Worm (Caenorhabditis elegans) whole organism, L4 larva: ENCODE results near the gene Y46G5A.47.
A peak's percentile ranks its signal among the peaks of the same experiment; 100 is the strongest.

Source experiments
- F10B5.3 ChIP-seq: sonication (generic microtip); optimal IDR thresholded peaks from 2 replicates; lab custom pipeline; 2016; ENCODE audit warnings: mild to moderate bottlenecking, missing genetic modification characterization, missing compliant biosample characterization
- F44E2.7 ChIP-seq: fragments of 200-800 bp; sonication (Bioruptor generic); IDR thresholded peaks from 2 replicates; pipeline ENCODE4 v2.1.2; 2022; ENCODE audit warnings: missing genetic modification characterization, missing compliant biosample characterization
- R02D3.7 ChIP-seq: fragments of 150-350 bp; sonication (generic microtip); optimal IDR thresholded peaks from 3 replicates; lab custom pipeline; 2014; ENCODE audit warnings: missing biosample characterization, missing genetic modification characterization
- T26A8.4 ChIP-seq: fragments of 200-800 bp; sonication (Bioruptor generic); IDR thresholded peaks from 2 replicates; pipeline ENCODE4 v1.3.6; 2022; ENCODE audit warnings: missing genetic modification characterization, missing compliant biosample characterization
- Y48G9A.11 ChIP-seq: fragments of 200-800 bp; sonication (Bioruptor generic); IDR thresholded peaks from 2 replicates; pipeline ENCODE4 v1.3.6; 2022; ENCODE audit warnings: missing genetic modification reagents, missing genetic modification characterization, missing compliant biosample characterization
- Y5F2A.4 ChIP-seq: fragments of 200-800 bp; sonication (Bioruptor generic); optimal IDR thresholded peaks from 2 replicates; lab custom pipeline; 2018; ENCODE audit warnings: mild to moderate bottlenecking, missing genetic modification characterization, missing compliant biosample characterization
- ZK337.2 ChIP-seq: fragments of 200-800 bp; sonication (Bioruptor generic); IDR thresholded peaks from 2 replicates; pipeline ENCODE4 v1.3.6; 2022; ENCODE audit warnings: missing genetic modification reagents, missing genetic modification characterization, missing compliant biosample characterization
- ama-1 ChIP-seq: fragments of 150-350 bp; optimal IDR thresholded peaks from 2 replicates; lab custom pipeline; 2014; ENCODE audit warnings: inconsistent platforms, mixed read lengths
- arid-1 ChIP-seq: fragments of 200-800 bp; sonication (Bioruptor generic); conservative IDR thresholded peaks from 2 replicates; pipeline ENCODE4 v1.3.6; 2022; ENCODE audit warnings: missing genetic modification reagents, missing genetic modification characterization, missing compliant biosample characterization
- ceh-20 ChIP-seq: fragments of 200-800 bp; sonication (Bioruptor generic); IDR thresholded peaks from 2 replicates; pipeline ENCODE4 v1.3.6; 2022; ENCODE audit warnings: missing genetic modification reagents, missing genetic modification characterization, missing compliant biosample characterization
- ceh-28 ChIP-seq: fragments of 150-350 bp; optimal IDR thresholded peaks from 2 replicates; lab custom pipeline; 2014; ENCODE audit warnings: missing biosample characterization, missing genetic modification reagents, missing genetic modification characterization
- ceh-44 ChIP-seq: fragments of 200-800 bp; sonication (Bioruptor generic); IDR thresholded peaks from 2 replicates; pipeline ENCODE4 v1.3.6; 2022; ENCODE audit warnings: missing genetic modification reagents, missing genetic modification characterization, missing compliant biosample characterization
- ceh-62 ChIP-seq: sonication (generic microtip); optimal IDR thresholded peaks from 2 replicates; lab custom pipeline; 2017; ENCODE audit warnings: missing biosample characterization, missing genetic modification characterization
- ceh-82 ChIP-seq: sonication (generic microtip); optimal IDR thresholded peaks from 2 replicates; lab custom pipeline; 2017; ENCODE audit warnings: missing biosample characterization, missing genetic modification characterization
- ctbp-1 ChIP-seq: fragments of 200-800 bp; sonication (Bioruptor generic); IDR thresholded peaks from 2 replicates; pipeline ENCODE4 v1.3.6; 2022; ENCODE audit warnings: missing genetic modification reagents, missing genetic modification characterization, missing compliant biosample characterization
- daf-16 ChIP-seq, 3 experiments: sonication (generic microtip); optimal IDR thresholded peaks; 2 replicates each; lab custom pipeline; 2016 to 2017; ENCODE audit warnings: missing genetic modification characterization in 3 of 3, missing genetic modification reagents in 3 of 3, mild to moderate bottlenecking in 2 of 3, missing compliant biosample characterization in 2 of 3, missing biosample characterization in 1 of 3, moderate library complexity in 1 of 3
- daf-19 ChIP-seq: fragments of 200-800 bp; sonication (Bioruptor generic); conservative IDR thresholded peaks from 2 replicates; pipeline ENCODE4 v1.3.6; 2022; ENCODE audit warnings: missing genetic modification characterization, missing compliant biosample characterization
- daf-8 ChIP-seq: fragments of 200-800 bp; sonication (Bioruptor generic); IDR thresholded peaks from 2 replicates; pipeline ENCODE4 v1.3.6; 2022; ENCODE audit warnings: missing genetic modification characterization, missing compliant biosample characterization
- dmd-6 ChIP-seq: fragments of 200-800 bp; sonication (Bioruptor generic); IDR thresholded peaks from 2 replicates; pipeline ENCODE4 v1.3.6; 2022; ENCODE audit warnings: missing genetic modification reagents, missing genetic modification characterization, missing compliant biosample characterization
- dmd-9 ChIP-seq: fragments of 200-800 bp; sonication (Bioruptor generic); IDR thresholded peaks from 2 replicates; pipeline ENCODE4 v1.3.6; 2022; ENCODE audit warnings: missing genetic modification reagents, missing genetic modification characterization, missing compliant biosample characterization
- duxl-1 ChIP-seq: sonication (generic microtip); optimal IDR thresholded peaks from 2 replicates; lab custom pipeline; 2016; ENCODE audit warnings: mild to moderate bottlenecking, missing genetic modification characterization, moderate library complexity, missing compliant biosample characterization; ENCODE audit not compliant: poor library complexity
- egl-27 ChIP-seq: sonication (generic microtip); optimal IDR thresholded peaks from 3 replicates; lab custom pipeline; 2017; ENCODE audit warnings: missing biosample characterization, missing genetic modification reagents, missing genetic modification characterization
- egl-43 ChIP-seq: fragments of 200-800 bp; sonication (Bioruptor generic); IDR thresholded peaks from 2 replicates; pipeline ENCODE4 v1.3.6; 2022; ENCODE audit warnings: missing genetic modification reagents, missing genetic modification characterization, missing compliant biosample characterization
- hlh-11 ChIP-seq: fragments of 200-800 bp; sonication (Bioruptor generic); optimal IDR thresholded peaks from 2 replicates; lab custom pipeline; 2018; ENCODE audit warnings: mild to moderate bottlenecking, missing genetic modification characterization, missing compliant biosample characterization
- jun-1 ChIP-seq: fragments of 150-350 bp; optimal IDR thresholded peaks from 2 replicates; lab custom pipeline; 2014; ENCODE audit warnings: missing biosample characterization, missing genetic modification reagents, missing genetic modification characterization
- lim-7 ChIP-seq: fragments of 200-800 bp; sonication (Bioruptor generic); IDR thresholded peaks from 2 replicates; pipeline ENCODE4 v1.3.6; 2022; ENCODE audit warnings: missing genetic modification characterization, missing compliant biosample characterization
- lin-29 ChIP-seq: fragments of 200-800 bp; sonication (Bioruptor generic); IDR thresholded peaks from 2 replicates; pipeline ENCODE4 v1.3.6; 2022; ENCODE audit warnings: missing genetic modification reagents, missing genetic modification characterization, missing compliant biosample characterization
- lin-38 ChIP-seq: fragments of 200-800 bp; sonication (Bioruptor generic); IDR thresholded peaks from 2 replicates; pipeline ENCODE4 v1.3.6; 2022; ENCODE audit warnings: missing genetic modification reagents, missing genetic modification characterization, missing compliant biosample characterization
- lin-39 ChIP-seq: fragments of 150-350 bp; optimal IDR thresholded peaks from 2 replicates; lab custom pipeline; 2014; ENCODE audit warnings: missing biosample characterization, missing genetic modification reagents, missing genetic modification characterization
- lir-3 ChIP-seq: sonication (generic microtip); optimal IDR thresholded peaks from 2 replicates; lab custom pipeline; 2016; ENCODE audit warnings: mild to moderate bottlenecking, missing genetic modification characterization, missing compliant biosample characterization
- lsy-2 ChIP-seq, 2 experiments: fragments of 150-350 bp in 1 of 2; sonication (generic microtip) in 1 of 2; optimal IDR thresholded peaks; 2 replicates each; lab custom pipeline; 2014 to 2017; ENCODE audit warnings: missing biosample characterization in 2 of 2, missing genetic modification characterization in 2 of 2
- madf-9 ChIP-seq: fragments of 200-800 bp; sonication (Bioruptor generic); conservative IDR thresholded peaks from 2 replicates; pipeline ENCODE4 v1.3.6; 2022; ENCODE audit warnings: missing genetic modification reagents, missing genetic modification characterization, missing compliant biosample characterization
- mdl-1 ChIP-seq, 2 experiments: fragments of 150-350 bp in 1 of 2; sonication (generic microtip) in 1 of 2; optimal IDR thresholded peaks; 2 replicates each; lab custom pipeline; 2014 to 2017; ENCODE audit warnings: missing biosample characterization in 2 of 2, missing genetic modification characterization in 2 of 2
- mdt-29 ChIP-seq: fragments of 200-800 bp; sonication (Bioruptor generic); IDR thresholded peaks from 2 replicates; pipeline ENCODE4 v1.3.6; 2022; ENCODE audit warnings: missing genetic modification reagents, missing genetic modification characterization, missing compliant biosample characterization
- nhr-102 ChIP-seq: sonication (generic microtip); optimal IDR thresholded peaks from 2 replicates; lab custom pipeline; 2016; ENCODE audit warnings: mild to moderate bottlenecking, missing genetic modification characterization, moderate library complexity, missing compliant biosample characterization
- nhr-237 ChIP-seq: sonication (generic microtip); optimal IDR thresholded peaks from 2 replicates; lab custom pipeline; 2017; ENCODE audit warnings: missing biosample characterization, missing genetic modification characterization
- nhr-28 ChIP-seq: fragments of 150-350 bp; optimal IDR thresholded peaks from 2 replicates; lab custom pipeline; 2014; ENCODE audit warnings: missing biosample characterization, missing genetic modification characterization
- pqm-1 ChIP-seq: sonication (generic microtip); optimal IDR thresholded peaks from 2 replicates; lab custom pipeline; 2017; ENCODE audit warnings: missing biosample characterization, missing genetic modification characterization
- rbr-2 ChIP-seq: sonication (generic microtip); optimal IDR thresholded peaks from 2 replicates; lab custom pipeline; 2016; ENCODE audit warnings: missing genotype, missing genetic modification characterization, missing compliant biosample characterization
- set-16 ChIP-seq: fragments of 200-800 bp; sonication (Bioruptor generic); IDR thresholded peaks from 2 replicates; pipeline ENCODE4 v1.3.6; 2022; ENCODE audit warnings: missing genetic modification reagents, missing genetic modification characterization, missing compliant biosample characterization
- snpc-1.2 ChIP-seq: fragments of 200-800 bp; sonication (Bioruptor generic); IDR thresholded peaks from 2 replicates; pipeline ENCODE4 v1.3.6; 2022; ENCODE audit warnings: missing genetic modification reagents, missing genetic modification characterization, missing compliant biosample characterization
- snpc-4 ChIP-seq: fragments of 150-350 bp; optimal IDR thresholded peaks from 2 replicates; lab custom pipeline; 2014; ENCODE audit warnings: missing biosample characterization, missing genetic modification characterization
- spr-3 ChIP-seq: fragments of 200-800 bp; sonication (Bioruptor generic); optimal IDR thresholded peaks from 2 replicates; lab custom pipeline; 2018; ENCODE audit warnings: mild to moderate bottlenecking, missing genetic modification characterization, missing compliant biosample characterization
- unc-130 ChIP-seq: sonication (generic microtip); optimal IDR thresholded peaks from 2 replicates; lab custom pipeline; 2016; ENCODE audit warnings: missing genetic modification reagents, missing genetic modification characterization, missing compliant biosample characterization
- unc-39 ChIP-seq: sonication (generic microtip); optimal IDR thresholded peaks from 2 replicates; lab custom pipeline; 2017; ENCODE audit warnings: missing biosample characterization, missing genetic modification characterization
- vab-7 ChIP-seq: fragments of 200-800 bp; sonication (Bioruptor generic); IDR thresholded peaks from 2 replicates; pipeline ENCODE4 v1.3.6; 2022; ENCODE audit warnings: missing genetic modification reagents, missing genetic modification characterization, missing compliant biosample characterization
- zfp-2 ChIP-seq: sonication (generic microtip); optimal IDR thresholded peaks from 2 replicates; lab custom pipeline; 2016; ENCODE audit warnings: mild to moderate bottlenecking, missing genetic modification characterization, missing compliant biosample characterization
- zfp-3 ChIP-seq: fragments of 200-800 bp; sonication (Bioruptor generic); conservative IDR thresholded peaks from 2 replicates; pipeline ENCODE4 v1.3.6; 2022; ENCODE audit warnings: missing genetic modification reagents, missing genetic modification characterization, missing compliant biosample characterization
- zip-11 ChIP-seq: fragments of 200-800 bp; sonication (Bioruptor generic); IDR thresholded peaks from 2 replicates; pipeline ENCODE4 v1.3.6; 2022; ENCODE audit warnings: missing genetic modification characterization, missing compliant biosample characterization
- zip-2 ChIP-seq: fragments of 150-350 bp; optimal IDR thresholded peaks from 2 replicates; lab custom pipeline; 2014; ENCODE audit warnings: missing biosample characterization, missing genetic modification characterization
- ztf-11 ChIP-seq: fragments of 150-350 bp; optimal IDR thresholded peaks from 2 replicates; lab custom pipeline; 2014; ENCODE audit warnings: missing biosample characterization, missing genetic modification characterization
- ztf-7 ChIP-seq: fragments of 150-350 bp; optimal IDR thresholded peaks from 2 replicates; lab custom pipeline; 2014; ENCODE audit warnings: missing biosample characterization, missing genetic modification characterization

The Y46G5A.47 gene

DNA sequence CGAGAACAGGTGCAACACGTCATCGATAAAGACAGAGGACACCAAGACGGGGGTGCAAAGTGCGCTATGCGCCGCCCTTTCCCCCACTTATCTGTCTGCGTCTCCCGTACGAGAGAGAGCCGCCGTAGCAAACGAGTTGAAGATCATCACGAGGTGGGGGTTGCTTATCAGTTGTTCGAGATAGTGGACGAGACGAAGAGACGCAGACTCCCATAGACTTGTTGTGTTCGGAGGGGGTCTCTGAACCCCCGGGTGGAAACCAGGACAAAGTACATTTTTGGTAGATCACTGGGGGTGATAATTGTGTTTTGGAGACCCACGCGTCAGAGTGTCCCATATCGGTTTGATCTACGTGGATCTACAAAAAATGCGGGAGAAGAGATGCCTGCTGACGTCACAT lies 6.3 kb downstream of the Y46G5A.47 start (continued):
- peak; percentile 11; the same call in 1 of the 2 replicates for TF ChIP-seq dmd-9 (GFP tag; lab: Robert Waterston, UW)
- no peak for TF ChIP-seq zip-11 (GFP tag; lab: Robert Waterston, UW)
- TF ChIP-seq duxl-1 = peak; percentile 46
- TF ChIP-seq ZK337.2 = no peak
- TF ChIP-seq lir-3 (tag; lab: Kevin White, UChicago) = no peak
- peak; percentile 91 for TF ChIP-seq nhr-102 (tag; lab: Kevin White, UChicago)
- peak; percentile 33 to 76 for TF ChIP-seq lsy-2 (tag; optimal IDR thresholded peaks at IDR 0.05; lab: Kevin White, UChicago)
- peak; percentile 94 for TF ChIP-seq nhr-28 (tag; lab: Kevin White, UChicago)
- TF ChIP-seq vab-7 (GFP tag; lab: Robert Waterston, UW) = no peak
- no peak for TF ChIP-seq egl-27 (tag; lab: Kevin White, UChicago)
- no peak for TF ChIP-seq nhr-237 (tag; lab: Kevin White, UChicago)
- no peak for TF ChIP-seq ceh-82 (tag; lab: Kevin White, UChicago)
- peak; percentile 31; the same call in 1 of the 2 replicates for TF ChIP-seq ctbp-1 (GFP tag; lab: Robert Waterston, UW)
- no peak for TF ChIP-seq lin-39
- no peak for TF ChIP-seq snpc-4 (tag; lab: Kevin White, UChicago)
- peak; percentile 58 for TF ChIP-seq rbr-2
- no peak for TF ChIP-seq unc-39 (tag; lab: Kevin White, UChicago)
- TF ChIP-seq F10B5.3 = no peak
- TF ChIP-seq ceh-44 (GFP tag; lab: Robert Waterston, UW) = no peak
- peak; percentile 80 for TF ChIP-seq spr-3
- TF ChIP-seq zfp-2 (tag; lab: Kevin White, UChicago) = no peak
- TF ChIP-seq Y5F2A.4 = no peak
- TF ChIP-seq ama-1 = no peak
- peak; percentile 66 to 92 for TF ChIP-seq daf-16 (GFP tag; optimal IDR thresholded peaks at IDR 0.05; lab: Kevin White, UChicago)
- peak; percentile 89 for TF ChIP-seq daf-16 (tag; optimal IDR thresholded peaks at IDR 0.05; lab: Kevin White, UChicago)
- TF ChIP-seq set-16 (GFP tag; lab: Robert Waterston, UW) = peak; percentile 89
- TF ChIP-seq pqm-1 (tag; lab: Kevin White, UChicago) = peak; percentile 16
- TF ChIP-seq lin-29 (GFP tag; lab: Robert Waterston, UW) = no peak
- TF ChIP-seq jun-1 (tag; lab: Kevin White, UChicago) = peak; percentile 56
- TF ChIP-seq Y48G9A.11 (GFP tag; lab: Robert Waterston, UW) = no peak
- TF ChIP-seq ceh-28 (tag; lab: Kevin White, UChicago) = no peak
- TF ChIP-seq mdl-1 (tag; optimal IDR thresholded peaks at IDR 0.05; lab: Kevin White, UChicago) = peak; percentile 54 to 92
- no peak for TF ChIP-seq R02D3.7 (tag; lab: Kevin White, UChicago)
- TF ChIP-seq T26A8.4 (GFP tag; lab: Robert Waterston, UW) = peak; percentile 90
- TF ChIP-seq lin-38 (GFP tag; lab: Robert Waterston, UW) = peak; percentile 74
- TF ChIP-seq zfp-3 (GFP tag; lab: Robert Waterston, UW) = peak; percentile 69; the same call in 1 of the 2 replicates
- TF ChIP-seq ztf-11 (tag; lab: Kevin White, UChicago) = no peak
- 0 out of 2 replicates have a peak, but pooled peaks have one; percentile 47 for TF ChIP-seq madf-9
- peak; percentile 56 for TF ChIP-seq snpc-1.2
- TF ChIP-seq ceh-62 (tag; lab: Kevin White, UChicago) = no peak
- no peak for TF ChIP-seq daf-19 (GFP tag; lab: Robert Waterston, UW)
- TF ChIP-seq egl-43 (GFP tag; lab: Robert Waterston, UW) = peak; percentile 61
- no peak for TF ChIP-seq F44E2.7 (GFP tag; lab: Robert Waterston, UW)
- no peak for TF ChIP-seq zip-2 (tag; lab: Kevin White, UChicago)
- TF ChIP-seq lim-7 (GFP tag; lab: Robert Waterston, UW) = no peak
- TF ChIP-seq dmd-6 = peak; percentile 96
- peak; percentile 94 for TF ChIP-seq mdt-29 (GFP tag; lab: Robert Waterston, UW)
- TF ChIP-seq arid-1 (GFP tag; lab: Robert Waterston, UW) = peak; percentile 84
- TF ChIP-seq daf-8 = no peak
- TF ChIP-seq hlh-11 (tag; lab: Kevin White, UChicago) = peak; percentile 99
- TF ChIP-seq unc-130 (GFP tag; lab: Kevin White, UChicago) = no peak
- peak; percentile 85 for TF ChIP-seq ceh-20 (GFP tag; lab: Robert Waterston, UW)
- peak; percentile 16 for TF ChIP-seq ztf-7 (tag; lab: Kevin White, UChicago)
